In genomic region chr3L:3544221-3544620, dm6 we compare ENCODE assay signal across 3 fruit fly cellular contexts.
A peak's percentile ranks its signal among the peaks of the same experiment; 100 is the strongest.
TF ChIP-seq lines count a peak whose summit lies in the region.

No protein-coding gene starts in this region.

TF ChIP-seq in whole organism, embryonic, 481 proteins besides CTCF, POLR2A, EP300 and RAD21 (continued from another document and continues in another):
- TF ChIP-seq Ptx1 (GFP tag; IDR thresholded peaks at IDR 0.05; lab: Robert Waterston, UW) (peak; percentile 43; the same call in 1 of the 2 replicates), exex (tag; optimal IDR thresholded peaks at IDR 0.05; lab: Kevin White, UChicago) (no peak), CG1602 (GFP tag; optimal IDR thresholded peaks at IDR 0.05; lab: Kevin White, UChicago) (no peak), CG32532 (GFP tag; IDR thresholded peaks at IDR 0.05; lab: Robert Waterston, UW) (peak; percentile 46; the same call in 1 of the 2 replicates), CG14710 (tag; optimal IDR thresholded peaks at IDR 0.05; lab: Kevin White, UChicago) (no peak), ttk (GFP tag; IDR thresholded peaks at IDR 0.05; lab: Robert Waterston, UW) (no peak), CG3847 (GFP tag; IDR thresholded peaks at IDR 0.05; lab: Robert Waterston, UW) (peak; percentile 25; the same call in 1 of the 2 replicates), zfh1 (GFP tag; IDR thresholded peaks at IDR 0.05; lab: Robert Waterston, UW) (no peak), slp2 (GFP tag; optimal IDR thresholded peaks at IDR 0.05; lab: Kevin White, UChicago) (peak; percentile 2), jigr1 (GFP tag; IDR thresholded peaks at IDR 0.05; lab: Robert Waterston, UW) (no peak), Fer1 (GFP tag; optimal IDR thresholded peaks at IDR 0.05; lab: Kevin White, UChicago) (peak; percentile 16), Bteb2 (GFP tag; optimal IDR thresholded peaks at IDR 0.05; lab: Kevin White, UChicago) (peak; percentile 17), unpg (GFP tag; optimal IDR thresholded peaks at IDR 0.05; lab: Kevin White, UChicago) (peak; percentile 33), grau (tag; optimal IDR thresholded peaks at IDR 0.05; lab: Kevin White, UChicago) (peak; percentile 55), CG6854 (GFP tag; optimal IDR thresholded peaks at IDR 0.05; lab: Kevin White, UChicago) (no peak), CG10462 (GFP tag; optimal IDR thresholded peaks at IDR 0.05; lab: Kevin White, UChicago) (no peak), tgo (GFP tag; IDR thresholded peaks at IDR 0.05; lab: Robert Waterston, UW) (0 out of 3 replicates have a peak, but pooled peaks have one; percentile 14), CG30403 (GFP tag; optimal IDR thresholded peaks at IDR 0.05; lab: Kevin White, UChicago) (peak; percentile 57), CG6654 (GFP tag; optimal IDR thresholded peaks at IDR 0.05; lab: Kevin White, UChicago) (no peak), esg (GFP tag; conservative IDR thresholded peaks at IDR 0.05; lab: Robert Waterston, UW) (peak; percentile 30; the same call in 1 of the 2 replicates), CG17385 (GFP tag; optimal IDR thresholded peaks at IDR 0.05; lab: Kevin White, UChicago) (peak; percentile 3), CG9727 (GFP tag; optimal IDR thresholded peaks at IDR 0.05; lab: Kevin White, UChicago) (peak; percentile 24), NFAT (GFP tag; IDR thresholded peaks at IDR 0.05; lab: Robert Waterston, UW) (no peak), HLH3B (GFP tag; IDR thresholded peaks at IDR 0.05; lab: Robert Waterston, UW) (no peak), CG16815 (GFP tag; optimal IDR thresholded peaks at IDR 0.05; lab: Kevin White, UChicago) (peak; percentile 22), CG10366 (GFP tag; IDR thresholded peaks at IDR 0.05; lab: Robert Waterston, UW) (no peak; the same call in 1 of the 2 replicates), Opbp (GFP tag; IDR thresholded peaks at IDR 0.05; lab: Robert Waterston, UW; ENCODE audit: partially characterized antibody) (no peak), sr (GFP tag; IDR thresholded peaks at IDR 0.05; lab: Robert Waterston, UW) (no peak), E2f1 (GFP tag; IDR thresholded peaks at IDR 0.05; lab: Robert Waterston, UW) (no peak), fd3F (GFP tag; optimal IDR thresholded peaks at IDR 0.05; lab: Kevin White, UChicago) (peak; percentile 40), bcd (GFP tag; optimal IDR thresholded peaks at IDR 0.05; lab: Kevin White, UChicago) (peak; percentile 17), maf-S (GFP tag; optimal IDR thresholded peaks at IDR 0.05; lab: Kevin White, UChicago) (no peak), CG10654 (GFP tag; optimal IDR thresholded peaks at IDR 0.05; lab: Kevin White, UChicago) (no peak), fu2 (GFP tag; optimal IDR thresholded peaks at IDR 0.05; lab: Kevin White, UChicago) (peak; percentile 21), Hr39 (optimal IDR thresholded peaks at IDR 0.05; lab: Kevin White, UChicago) (no peak), CG17328 (GFP tag; IDR thresholded peaks at IDR 0.05; lab: Robert Waterston, UW) (no peak), CoRest (tag; optimal IDR thresholded peaks at IDR 0.05; lab: Kevin White, UChicago) (peak; percentile 52), CG14014 (GFP tag; IDR thresholded peaks at IDR 0.05; lab: Robert Waterston, UW) (peak; percentile 27; the same call in 1 of the 2 replicates), CG14965 (GFP tag; optimal IDR thresholded peaks at IDR 0.05; lab: Kevin White, UChicago; ENCODE audit: borderline replicate concordance) (no peak), CG9437 (GFP tag; optimal IDR thresholded peaks at IDR 0.05; lab: Kevin White, UChicago) (peak; percentile 17), D19A (tag; optimal IDR thresholded peaks at IDR 0.05; lab: Kevin White, UChicago) (no peak), CG18011 (GFP tag; optimal IDR thresholded peaks at IDR 0.05; lab: Kevin White, UChicago) (no peak), CG8388 (GFP tag; optimal IDR thresholded peaks at IDR 0.05; lab: Kevin White, UChicago) (no peak)

TF ChIP-seq in whole organism, prepupa, 60 proteins besides CTCF, POLR2A, EP300 and RAD21 (continued from another document):
- TF ChIP-seq CG11762 (GFP tag; optimal IDR thresholded peaks at IDR 0.05; lab: Kevin White, UChicago; ENCODE audit: insufficient read depth) = no peak
- TF ChIP-seq CG34406 (GFP tag; optimal IDR thresholded peaks at IDR 0.05; lab: Kevin White, UChicago) = peak; percentile 38
- TF ChIP-seq CG8319 (GFP tag; optimal IDR thresholded peaks at IDR 0.05; lab: Kevin White, UChicago) = no peak
- peak; percentile 27 for TF ChIP-seq CG32006 (GFP tag; optimal IDR thresholded peaks at IDR 0.05; lab: Kevin White, UChicago)
- TF ChIP-seq CG10669 (GFP tag; optimal IDR thresholded peaks at IDR 0.05; lab: Kevin White, UChicago) = no peak
- TF ChIP-seq CG10631 (GFP tag; optimal IDR thresholded peaks at IDR 0.05; lab: Kevin White, UChicago) = no peak
- TF ChIP-seq Eip78C (GFP tag; lab: Kevin White, UChicago) = peak; percentile 84
- TF ChIP-seq fd59A (GFP tag; optimal IDR thresholded peaks at IDR 0.05; lab: Kevin White, UChicago) = no peak
- TF ChIP-seq Met (GFP tag; optimal IDR thresholded peaks at IDR 0.05; lab: Kevin White, UChicago) = peak; percentile 66
- no peak for TF ChIP-seq CG3032 (tag; optimal IDR thresholded peaks at IDR 0.05; lab: Kevin White, UChicago)
- TF ChIP-seq Hr39 (GFP tag; optimal IDR thresholded peaks at IDR 0.05; lab: Kevin White, UChicago) = peak; percentile 63
- TF ChIP-seq Eip75B (GFP tag; optimal IDR thresholded peaks at IDR 0.05; lab: Kevin White, UChicago) = no peak
- TF ChIP-seq Ets21C (GFP tag; optimal IDR thresholded peaks at IDR 0.05; lab: Kevin White, UChicago) = peak; percentile 21
- no peak for TF ChIP-seq Sox15 (GFP tag; optimal IDR thresholded peaks at IDR 0.05; lab: Kevin White, UChicago)
- peak; percentile 52 for TF ChIP-seq topi (GFP tag; optimal IDR thresholded peaks at IDR 0.05; lab: Kevin White, UChicago)
- TF ChIP-seq CG6163 (GFP tag; IDR thresholded peaks at IDR 0.05; lab: Robert Waterston, UW) = no peak
- TF ChIP-seq Sox102F (GFP tag; optimal IDR thresholded peaks at IDR 0.05; lab: Kevin White, UChicago) = peak; percentile 51
- TF ChIP-seq CG16779 (tag; optimal IDR thresholded peaks at IDR 0.05; lab: Kevin White, UChicago) = no peak
- no peak for TF ChIP-seq OdsH (GFP tag; optimal IDR thresholded peaks at IDR 0.05; lab: Kevin White, UChicago)
- no peak for TF ChIP-seq fd85E (GFP tag; optimal IDR thresholded peaks at IDR 0.05; lab: Kevin White, UChicago)
- no peak for TF ChIP-seq CG6808 (GFP tag; optimal IDR thresholded peaks at IDR 0.05; lab: Kevin White, UChicago)
- TF ChIP-seq CG8119 (GFP tag; IDR thresholded peaks at IDR 0.05; lab: Robert Waterston, UW) = no peak
- TF ChIP-seq salr (GFP tag; optimal IDR thresholded peaks at IDR 0.05; lab: Kevin White, UChicago) = no peak
- peak; percentile 57 for TF ChIP-seq CG31627 (GFP tag; optimal IDR thresholded peaks at IDR 0.05; lab: Kevin White, UChicago)
- no peak for TF ChIP-seq spab (GFP tag; optimal IDR thresholded peaks at IDR 0.05; lab: Kevin White, UChicago)
- no peak for TF ChIP-seq eg (GFP tag; IDR thresholded peaks at IDR 0.05; lab: Robert Waterston, UW)
- TF ChIP-seq fkh (GFP tag; optimal IDR thresholded peaks at IDR 0.05; lab: Kevin White, UChicago) = peak; percentile 62
- no peak for TF ChIP-seq CG9139 (GFP tag; optimal IDR thresholded peaks at IDR 0.05; lab: Kevin White, UChicago)
- TF ChIP-seq CG7368 (GFP tag; optimal IDR thresholded peaks at IDR 0.05; lab: Kevin White, UChicago) = no peak

TF ChIP-seq in whole organism, wandering third instar larva, 38 proteins besides CTCF, POLR2A, EP300 and RAD21 (continued from another document):
- TF ChIP-seq Hr78 (GFP tag; optimal IDR thresholded peaks at IDR 0.05; lab: Kevin White, UChicago) (no peak), Vsx2 (GFP tag; optimal IDR thresholded peaks at IDR 0.05; lab: Kevin White, UChicago; ENCODE audit: partially characterized antibody) (no peak), Myc (optimal IDR thresholded peaks at IDR 0.05; lab: Kevin White, UChicago) (no peak), ey (GFP tag; optimal IDR thresholded peaks at IDR 0.05; lab: Kevin White, UChicago) (peak; percentile 75), rgr (GFP tag; optimal IDR thresholded peaks at IDR 0.05; lab: Kevin White, UChicago) (peak; percentile 64)
